Worm (Caenorhabditis elegans) whole organism, L2 larva: ENCODE data around the gene R13D11.4.

Experiments used
- F13H6.1 ChIP-seq: sonication (generic microtip); optimal IDR thresholded peaks from 2 replicates; lab custom pipeline; 2016; ENCODE audit warnings: missing genetic modification characterization, missing compliant biosample characterization
- alr-1 ChIP-seq: fragments of 150-350 bp; optimal IDR thresholded peaks from 2 replicates; lab custom pipeline; 2014; ENCODE audit warnings: missing biosample characterization, missing genetic modification characterization
- ama-1 ChIP-seq: fragments of 150-350 bp; optimal IDR thresholded peaks from 2 replicates; lab custom pipeline; 2018; ENCODE audit warnings: inconsistent platforms
- blmp-1 ChIP-seq: sonication (generic microtip); optimal IDR thresholded peaks from 2 replicates; lab custom pipeline; 2017; ENCODE audit warnings: missing genetic modification characterization, mild to moderate bottlenecking, missing compliant biosample characterization, antibody characterized with exemption, moderate library complexity; ENCODE audit not compliant: insufficient read depth
- lin-11 ChIP-seq: fragments of 150-350 bp; sonication (generic microtip); optimal IDR thresholded peaks from 2 replicates; lab custom pipeline; 2014; ENCODE audit warnings: missing biosample characterization, missing genetic modification characterization, inconsistent platforms, mixed read lengths
- lin-13 ChIP-seq: fragments of 150-350 bp; optimal IDR thresholded peaks from 2 replicates; lab custom pipeline; 2014; ENCODE audit warnings: missing biosample characterization, missing genetic modification reagents, missing genetic modification characterization
- lsy-2 ChIP-seq, 2 experiments: fragments of 150-350 bp in 1 of 2; sonication (generic microtip) in 1 of 2; optimal IDR thresholded peaks; 2 replicates each; lab custom pipeline; 2014 to 2017; ENCODE audit warnings: missing biosample characterization in 2 of 2, missing genetic modification characterization in 2 of 2
- nhr-12 ChIP-seq: fragments of 150-350 bp; optimal IDR thresholded peaks from 2 replicates; lab custom pipeline; 2014; ENCODE audit warnings: missing biosample characterization, missing genetic modification characterization
- nhr-23 ChIP-seq: fragments of 150-350 bp; optimal IDR thresholded peaks from 2 replicates; lab custom pipeline; 2014; ENCODE audit warnings: missing biosample characterization, missing genetic modification reagents, missing genetic modification characterization
- nhr-6 ChIP-seq: fragments of 150-350 bp; optimal IDR thresholded peaks from 2 replicates; lab custom pipeline; 2014; ENCODE audit warnings: missing biosample characterization, missing genetic modification characterization
- unc-62 ChIP-seq: fragments of 150-350 bp; optimal IDR thresholded peaks from 2 replicates; lab custom pipeline; 2014; ENCODE audit warnings: missing biosample characterization, missing genetic modification reagents, missing genetic modification characterization
- zag-1 ChIP-seq: fragments of 150-350 bp; optimal IDR thresholded peaks from 2 replicates; lab custom pipeline; 2014; ENCODE audit warnings: missing biosample characterization, missing genetic modification characterization
- ztf-11 ChIP-seq: sonication (generic microtip); optimal IDR thresholded peaks from 2 replicates; lab custom pipeline; 2017; ENCODE audit warnings: missing biosample characterization, missing genetic modification characterization
- ztf-4 ChIP-seq: fragments of 150-350 bp; optimal IDR thresholded peaks from 2 replicates; lab custom pipeline; 2014; ENCODE audit warnings: missing biosample characterization, missing genetic modification characterization

ce11 chrV:833368-833767, 22.8 kb downstream of the R13D11.4 start, which contains the start of gene F41H8.1:
- no peak for TF ChIP-seq blmp-1 (tag; lab: Kevin White, UChicago)
- no peak for TF ChIP-seq unc-62 (GFP tag; lab: Kevin White, UChicago)
- no peak for TF ChIP-seq lin-11 (tag; lab: Kevin White, UChicago)
- no peak for TF ChIP-seq alr-1 (tag; lab: Kevin White, UChicago)
- no peak for TF ChIP-seq nhr-12 (tag; lab: Kevin White, UChicago)
- no peak for TF ChIP-seq nhr-23 (tag; lab: Kevin White, UChicago)
- no peak for TF ChIP-seq ztf-11
- no peak for TF ChIP-seq ztf-4
- no peak for TF ChIP-seq nhr-6 (tag; lab: Kevin White, UChicago)
- no peak for TF ChIP-seq lin-13 (GFP tag; lab: Kevin White, UChicago)
- TF ChIP-seq ama-1 = no peak
- TF ChIP-seq lsy-2 (tag; optimal IDR thresholded peaks at IDR 0.05; lab: Kevin White, UChicago) = no peak
- no peak for TF ChIP-seq F13H6.1 (tag; lab: Kevin White, UChicago)
- TF ChIP-seq zag-1 (tag; lab: Kevin White, UChicago) = no peak
